Worm (Caenorhabditis elegans): ENCODE measurements around the gene dpl-1.

- TF ChIP-seq elt-2 (tag; optimal IDR thresholded peaks at IDR 0.05) (no peak), nfya-1 (tag; optimal IDR thresholded peaks at IDR 0.05; ENCODE audit: insufficient read depth) (no peak), nhr-23 (tag; optimal IDR thresholded peaks at IDR 0.05) (no peak), unc-62 (GFP tag; optimal IDR thresholded peaks at IDR 0.05) (no peak), mdl-1 (tag; optimal IDR thresholded peaks at IDR 0.05) (no peak), ztf-11 (tag; optimal IDR thresholded peaks at IDR 0.05) (no peak)
Measured at ce11 chrII:9176523-9176922, 6.8 kb downstream of the dpl-1 start.

All from whole organism, L3 larva.